Worm (Caenorhabditis elegans) whole organism, late embryonic: ENCODE measurements around the gene pdi-2.
A peak's percentile ranks its signal among the peaks of the same experiment; 100 is the strongest.

Experiments used
- C38D4.7 ChIP-seq: fragments of 200-800 bp; sonication (Bioruptor generic); optimal IDR thresholded peaks from 2 replicates; lab custom pipeline; 2018; ENCODE audit warnings: mild to moderate bottlenecking, missing genetic modification characterization, moderate library complexity, missing compliant biosample characterization
- F13H6.1 ChIP-seq: sonication (generic microtip); optimal IDR thresholded peaks from 2 replicates; lab custom pipeline; 2016; ENCODE audit warnings: missing genetic modification characterization, missing compliant biosample characterization
- K02D7.2 ChIP-seq: sonication (generic microtip); optimal IDR thresholded peaks from 2 replicates; lab custom pipeline; 2017; ENCODE audit warnings: mild to moderate bottlenecking, missing genetic modification characterization, missing compliant biosample characterization
- T23F11.4 ChIP-seq: fragments of 200-800 bp; sonication (Bioruptor generic); optimal IDR thresholded peaks from 2 replicates; lab custom pipeline; 2018; ENCODE audit warnings: mild to moderate bottlenecking, missing genetic modification characterization, missing compliant biosample characterization
- ahr-1 ChIP-seq: sonication (generic microtip); optimal IDR thresholded peaks from 2 replicates; lab custom pipeline; 2016; ENCODE audit warnings: missing genetic modification characterization, missing compliant biosample characterization
- ceh-14 ChIP-seq: sonication (generic microtip); optimal IDR thresholded peaks from 2 replicates; lab custom pipeline; 2016; ENCODE audit warnings: missing genotype, missing genetic modification characterization, missing compliant biosample characterization
- ceh-2 ChIP-seq: sonication (generic microtip); optimal IDR thresholded peaks from 2 replicates; lab custom pipeline; 2016; ENCODE audit warnings: missing genotype, missing genetic modification characterization, missing compliant biosample characterization
- ceh-22 ChIP-seq: sonication (generic microtip); optimal IDR thresholded peaks from 2 replicates; lab custom pipeline; 2017; ENCODE audit warnings: missing biosample characterization, missing genetic modification characterization
- ceh-24 ChIP-seq: sonication (generic microtip); optimal IDR thresholded peaks from 2 replicates; lab custom pipeline; 2016; ENCODE audit warnings: mild to moderate bottlenecking, missing genetic modification characterization, missing compliant biosample characterization
- ceh-34 ChIP-seq: sonication (generic microtip); optimal IDR thresholded peaks from 2 replicates; lab custom pipeline; 2016; ENCODE audit warnings: mild to moderate bottlenecking, missing genetic modification characterization, missing compliant biosample characterization
- ceh-48 ChIP-seq: sonication (generic microtip); optimal IDR thresholded peaks from 2 replicates; lab custom pipeline; 2016; ENCODE audit warnings: missing genetic modification characterization, inconsistent platforms, missing compliant biosample characterization
- ceh-9 ChIP-seq: sonication (generic microtip); optimal IDR thresholded peaks from 2 replicates; lab custom pipeline; 2016; ENCODE audit warnings: mild to moderate bottlenecking, missing genetic modification characterization, inconsistent platforms, missing compliant biosample characterization
- dmd-4 ChIP-seq: sonication (generic microtip); optimal IDR thresholded peaks from 2 replicates; lab custom pipeline; 2016; ENCODE audit warnings: borderline replicate concordance, missing genetic modification characterization, missing compliant biosample characterization
- dve-1 ChIP-seq: sonication (generic microtip); optimal IDR thresholded peaks from 2 replicates; lab custom pipeline; 2017; ENCODE audit warnings: antibody characterized with exemption, mild to moderate bottlenecking, missing genetic modification characterization, missing compliant biosample characterization
- elt-2 ChIP-seq: sonication (generic microtip); optimal IDR thresholded peaks from 2 replicates; lab custom pipeline; 2016; ENCODE audit warnings: missing genetic modification reagents, missing genetic modification characterization, missing compliant biosample characterization
- eyg-1 ChIP-seq: sonication (generic microtip); optimal IDR thresholded peaks from 2 replicates; lab custom pipeline; 2016; ENCODE audit warnings: missing genotype, missing genetic modification characterization, missing compliant biosample characterization
- fkh-6 ChIP-seq: sonication (generic microtip); optimal IDR thresholded peaks from 2 replicates; lab custom pipeline; 2016; ENCODE audit warnings: missing genetic modification characterization, missing compliant biosample characterization
- hlh-15 ChIP-seq: sonication (generic microtip); optimal IDR thresholded peaks from 2 replicates; lab custom pipeline; 2016; ENCODE audit warnings: missing genetic modification characterization, missing compliant biosample characterization
- hlh-6 ChIP-seq: sonication (generic microtip); optimal IDR thresholded peaks from 2 replicates; lab custom pipeline; 2016; ENCODE audit warnings: missing genotype, missing genetic modification characterization, missing compliant biosample characterization
- lim-6 ChIP-seq: sonication (generic microtip); optimal IDR thresholded peaks from 2 replicates; lab custom pipeline; 2016; ENCODE audit warnings: missing genetic modification characterization, missing compliant biosample characterization
- mec-3 ChIP-seq: sonication (generic microtip); optimal IDR thresholded peaks from 2 replicates; lab custom pipeline; 2016; ENCODE audit warnings: borderline replicate concordance, missing genetic modification characterization, missing compliant biosample characterization
- npax-4 ChIP-seq: sonication (generic microtip); optimal IDR thresholded peaks from 2 replicates; lab custom pipeline; 2016; ENCODE audit warnings: missing genetic modification characterization, missing compliant biosample characterization
- odd-2 ChIP-seq: sonication (generic microtip); optimal IDR thresholded peaks from 2 replicates; lab custom pipeline; 2017; ENCODE audit warnings: antibody characterized with exemption, mild to moderate bottlenecking, missing genetic modification characterization, missing compliant biosample characterization
- pag-3 ChIP-seq: sonication (generic microtip); optimal IDR thresholded peaks from 2 replicates; lab custom pipeline; 2016; ENCODE audit warnings: missing compliant biosample characterization, missing genetic modification characterization, borderline replicate concordance
- pax-1 ChIP-seq: fragments of 150-350 bp; optimal IDR thresholded peaks from 2 replicates; lab custom pipeline; 2014; ENCODE audit warnings: missing biosample characterization, missing genetic modification characterization
- pha-4 ChIP-seq: fragments of 150-350 bp; optimal IDR thresholded peaks from 2 replicates; lab custom pipeline; 2018; ENCODE audit warnings: missing biosample characterization, missing genetic modification reagents, missing genetic modification characterization
- pqm-1 ChIP-seq: sonication (generic microtip); optimal IDR thresholded peaks from 2 replicates; lab custom pipeline; 2016; ENCODE audit warnings: missing genetic modification characterization, missing compliant biosample characterization
- pros-1 ChIP-seq: fragments of 150-350 bp; optimal IDR thresholded peaks from 2 replicates; lab custom pipeline; 2014; ENCODE audit warnings: missing biosample characterization, missing genetic modification reagents, missing genetic modification characterization
- ref-2 ChIP-seq: sonication (generic microtip); optimal IDR thresholded peaks from 2 replicates; lab custom pipeline; 2016; ENCODE audit warnings: missing genetic modification characterization, missing compliant biosample characterization
- sox-2 ChIP-seq: fragments of 200-800 bp; sonication (Bioruptor generic); IDR thresholded peaks from 2 replicates; pipeline ENCODE4 v1.3.6; 2022; ENCODE audit warnings: missing genetic modification reagents, missing genetic modification characterization, missing compliant biosample characterization
- syd-9 ChIP-seq: sonication (generic microtip); optimal IDR thresholded peaks from 2 replicates; lab custom pipeline; 2016; ENCODE audit warnings: mild to moderate bottlenecking, missing genetic modification characterization, moderate library complexity, missing compliant biosample characterization
- tbx-7 ChIP-seq: sonication (generic microtip); optimal IDR thresholded peaks from 2 replicates; lab custom pipeline; 2016; ENCODE audit warnings: missing genotype, missing genetic modification characterization, missing compliant biosample characterization
- ttx-3 ChIP-seq: sonication (generic microtip); optimal IDR thresholded peaks from 2 replicates; lab custom pipeline; 2016; ENCODE audit warnings: missing genetic modification reagents, missing genetic modification characterization, missing compliant biosample characterization
- unc-42 ChIP-seq: sonication (generic microtip); optimal IDR thresholded peaks from 2 replicates; lab custom pipeline; 2016; ENCODE audit warnings: missing genotype, missing genetic modification characterization, missing compliant biosample characterization
- unc-55 ChIP-seq: sonication (generic microtip); optimal IDR thresholded peaks from 2 replicates; lab custom pipeline; 2017; ENCODE audit warnings: missing biosample characterization, missing genetic modification reagents, missing genetic modification characterization
- unc-86 ChIP-seq: sonication (generic microtip); optimal IDR thresholded peaks from 2 replicates; lab custom pipeline; 2016; ENCODE audit warnings: missing genetic modification characterization, missing compliant biosample characterization
- zip-5 ChIP-seq: sonication (generic microtip); optimal IDR thresholded peaks from 2 replicates; lab custom pipeline; 2016; ENCODE audit warnings: missing genetic modification characterization, missing compliant biosample characterization
- ztf-16 ChIP-seq: sonication (generic microtip); optimal IDR thresholded peaks from 2 replicates; lab custom pipeline; 2017; ENCODE audit warnings: missing genetic modification characterization, missing compliant biosample characterization

pdi-2 gene

DNA sequence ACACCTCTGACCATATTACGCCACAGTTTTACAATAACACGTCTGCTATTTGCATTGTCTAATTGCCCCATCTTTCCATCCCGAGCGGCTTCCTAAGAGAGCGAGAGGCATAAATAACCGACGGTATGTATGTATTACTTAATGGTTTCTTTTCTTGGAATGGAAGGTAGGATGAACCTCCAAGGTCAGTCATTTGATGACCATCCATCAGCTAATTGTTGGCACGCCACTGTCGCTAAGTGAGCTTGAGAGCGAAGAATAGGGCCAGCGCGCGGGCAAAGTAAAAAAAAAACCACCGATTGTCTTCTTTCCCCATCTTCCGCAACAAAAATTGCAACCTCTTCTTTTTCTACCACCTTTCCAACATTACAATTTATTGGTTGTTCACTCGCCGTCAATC, 32.1 kb downstream of the pdi-2 start:
- no peak for TF ChIP-seq zip-5 (tag; lab: Kevin White, UChicago)
- TF ChIP-seq C38D4.7 (GFP tag; lab: Kevin White, UChicago), result no peak
- no peak for TF ChIP-seq pqm-1 (tag; lab: Kevin White, UChicago)
- no peak for TF ChIP-seq unc-86 (tag; lab: Kevin White, UChicago)
- TF ChIP-seq ceh-14 (tag; lab: Kevin White, UChicago), result no peak
- no peak for TF ChIP-seq unc-42 (tag; lab: Kevin White, UChicago)
- no peak for TF ChIP-seq tbx-7 (tag; lab: Kevin White, UChicago)
- TF ChIP-seq sox-2 (GFP tag; lab: Robert Waterston, UW), result no peak

- no peak for TF ChIP-seq ztf-16 (tag; lab: Kevin White, UChicago)
- TF ChIP-seq T23F11.4 (GFP tag; lab: Kevin White, UChicago), result no peak
- no peak for TF ChIP-seq mec-3 (tag; lab: Kevin White, UChicago)
- no peak for TF ChIP-seq ceh-2 (tag; lab: Kevin White, UChicago)
- TF ChIP-seq ref-2 (tag; lab: Kevin White, UChicago), result no peak
- TF ChIP-seq pros-1, result no peak
- no peak for TF ChIP-seq syd-9
- no peak for TF ChIP-seq pag-3 (tag; lab: Kevin White, UChicago)
- no peak for TF ChIP-seq pha-4
- no peak for TF ChIP-seq C38D4.7 (GFP tag; lab: Kevin White, UChicago)
- TF ChIP-seq ceh-48 (tag; lab: Kevin White, UChicago), result no peak
- TF ChIP-seq odd-2, result no peak
Observed at ce11 chrX:4561863-4562262, 37.9 kb downstream of the pdi-2 start, which contains the start of gene C05E11.6. Gene C05E11.6 (plus strand): TSS chrX:4562163.

DNA sequence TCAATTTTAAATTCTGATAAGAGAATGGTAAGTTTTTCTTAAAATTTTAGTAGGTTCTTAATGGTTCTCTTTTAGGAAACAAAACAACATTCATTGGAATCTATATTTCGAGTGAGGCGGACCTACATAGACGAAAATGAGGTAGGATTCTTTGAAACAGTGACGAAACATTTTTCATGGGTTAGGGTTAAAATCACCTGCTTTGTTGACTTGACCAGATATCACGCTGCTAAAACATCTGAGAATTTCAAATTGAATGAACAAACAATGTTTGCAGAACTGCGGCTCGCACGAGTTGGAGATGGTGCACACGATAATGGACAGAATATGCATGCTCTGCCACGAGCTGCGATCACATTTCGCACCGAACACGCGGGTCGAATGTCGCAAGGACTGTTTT, 38.3 kb downstream of the pdi-2 start:
- TF ChIP-seq lim-6 (no peak), ztf-16 (tag; lab: Kevin White, UChicago) (no peak), pros-1 (no peak), ttx-3 (no peak), pax-1 (tag; lab: Kevin White, UChicago) (no peak), dve-1 (tag; lab: Kevin White, UChicago) (no peak)

ce11 chrX:4564717-4565316, 40.9 kb downstream of the pdi-2 start, which contains the start of gene amt-4:
Gene amt-4 (plus strand): TSS chrX:4565302.
- TF ChIP-seq pag-3 (tag; lab: Kevin White, UChicago), result no peak
- TF ChIP-seq npax-4, result no peak
- TF ChIP-seq elt-2 (tag; lab: Kevin White, UChicago), result peak; percentile 50

DNA sequence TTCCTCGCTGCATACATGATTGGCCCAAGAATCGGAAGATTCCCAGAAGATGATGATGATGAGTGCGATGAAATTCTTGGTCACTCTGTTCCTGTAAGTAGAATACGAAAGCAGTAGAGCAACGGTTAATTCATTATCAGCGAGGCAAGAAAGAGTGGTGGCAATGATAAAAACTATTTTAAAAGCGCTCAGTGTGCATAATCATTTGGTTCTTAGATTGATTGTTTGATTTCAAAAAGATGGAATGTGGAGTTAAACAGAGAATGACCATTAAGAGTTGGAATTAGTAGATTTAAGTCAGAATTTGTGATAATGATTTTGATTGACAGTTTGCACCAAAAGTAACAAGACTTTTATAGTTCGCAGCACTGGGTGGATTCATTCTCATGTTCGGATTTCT, 43.2 kb downstream of the pdi-2 start:
- TF ChIP-seq K02D7.2, result no peak
- TF ChIP-seq eyg-1 (tag; lab: Kevin White, UChicago), result no peak
- no peak for TF ChIP-seq mec-3 (tag; lab: Kevin White, UChicago)
- TF ChIP-seq ceh-34, result no peak
- no peak for TF ChIP-seq ceh-24 (tag; lab: Kevin White, UChicago)
- TF ChIP-seq fkh-6, result no peak
- no peak for TF ChIP-seq pha-4
- no peak for TF ChIP-seq unc-55 (GFP tag; lab: Kevin White, UChicago)
- TF ChIP-seq T23F11.4 (GFP tag; lab: Kevin White, UChicago), result no peak
- no peak for TF ChIP-seq ceh-22
- no peak for TF ChIP-seq ceh-14 (tag; lab: Kevin White, UChicago)
- TF ChIP-seq, all 69 proteins: peak for 0

DNA sequence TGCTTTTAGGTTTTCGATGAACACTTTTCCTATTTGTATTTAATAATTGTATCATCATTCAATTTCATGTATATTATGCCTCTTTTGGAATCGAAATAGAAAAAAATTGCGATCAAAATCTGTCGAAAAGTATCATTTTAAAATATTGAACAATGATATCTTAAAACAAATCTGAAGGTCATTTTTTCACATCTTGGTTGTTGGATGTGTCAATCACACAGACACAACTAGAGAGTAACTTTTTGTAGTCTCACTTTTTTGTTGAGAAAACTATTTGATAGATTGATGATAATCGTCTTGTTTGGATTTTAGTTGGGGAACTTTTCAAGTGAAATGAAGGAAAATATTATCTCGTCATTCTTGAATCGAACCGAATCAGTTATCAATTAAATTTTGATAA, 45.3 kb downstream of the pdi-2 start:
- TF ChIP-seq hlh-6 (tag; lab: Kevin White, UChicago) (no peak), ceh-48 (tag; lab: Kevin White, UChicago) (no peak), K02D7.2 (no peak), ahr-1 (tag; lab: Kevin White, UChicago) (no peak), tbx-7 (tag; lab: Kevin White, UChicago) (no peak), pax-1 (tag; lab: Kevin White, UChicago) (no peak), unc-55 (GFP tag; lab: Kevin White, UChicago) (no peak), ceh-22 (no peak), unc-42 (tag; lab: Kevin White, UChicago) (no peak), dmd-4 (tag; lab: Kevin White, UChicago) (no peak), ceh-2 (tag; lab: Kevin White, UChicago) (no peak), pag-3 (tag; lab: Kevin White, UChicago) (no peak), odd-2 (no peak), npax-4 (no peak), ref-2 (tag; lab: Kevin White, UChicago) (no peak), F13H6.1 (tag; lab: Kevin White, UChicago) (no peak), hlh-15 (tag; lab: Kevin White, UChicago) (no peak), mec-3 (tag; lab: Kevin White, UChicago) (no peak), ceh-9 (tag; lab: Kevin White, UChicago) (no peak)
